Fruit fly (Drosophila melanogaster) whole organism, embryonic: Measurements from ENCODE around the gene fok.
A peak's percentile ranks its signal among the peaks of the same experiment; 100 is the strongest.

Source experiments
- Atf6 ChIP-seq: fragments of 200-800 bp; sonication (Bioruptor generic); IDR thresholded peaks from 2 replicates; pipeline ENCODE4 v1.3.6; 2022; ENCODE audit warnings: missing biosample characterization, missing genetic modification characterization
- B-H1 ChIP-seq: fragments of 200-800 bp; sonication (Bioruptor generic); IDR thresholded peaks from 3 replicates; pipeline ENCODE4 v1.3.6; 2022; ENCODE audit warnings: missing biosample characterization, missing genetic modification characterization
- CG10147 ChIP-seq: fragments of 200-800 bp; sonication (Bioruptor generic); optimal IDR thresholded peaks from 2 replicates; lab custom pipeline; 2019; ENCODE audit warnings: missing biosample characterization, mild to moderate bottlenecking, missing genetic modification characterization, moderate library complexity
- CG10431 ChIP-seq: fragments of 200-800 bp; sonication (Bioruptor generic); optimal IDR thresholded peaks from 3 replicates; lab custom pipeline; 2018; ENCODE audit warnings: missing biosample characterization, mild to moderate bottlenecking, missing genetic modification characterization
- CG10654 ChIP-seq: fragments of 200-800 bp; sonication (Bioruptor generic); optimal IDR thresholded peaks from 2 replicates; lab custom pipeline; 2016; ENCODE audit warnings: missing biosample characterization, missing genetic modification characterization
- CG11398 ChIP-seq: fragments of 200-800 bp; sonication (Bioruptor generic); optimal IDR thresholded peaks from 2 replicates; lab custom pipeline; 2016; ENCODE audit warnings: missing biosample characterization, missing genetic modification characterization
- CG12744 ChIP-seq: fragments of 200-800 bp; sonication (Bioruptor generic); optimal IDR thresholded peaks from 2 replicates; lab custom pipeline; 2016; ENCODE audit warnings: missing biosample characterization, missing genetic modification characterization
- CG13624 ChIP-seq: fragments of 200-800 bp; sonication (Bioruptor generic); optimal IDR thresholded peaks from 2 replicates; lab custom pipeline; 2016; ENCODE audit warnings: missing biosample characterization, missing genetic modification characterization
- CG14860 ChIP-seq: fragments of 200-800 bp; sonication (Bioruptor generic); IDR thresholded peaks from 3 replicates; pipeline ENCODE4 v1.3.6; 2022; ENCODE audit warnings: missing biosample characterization, missing genetic modification characterization; ENCODE audit not compliant: partially characterized antibody
- CG15073 ChIP-seq: fragments of 200-800 bp; sonication (Bioruptor generic); optimal IDR thresholded peaks from 2 replicates; lab custom pipeline; 2016; ENCODE audit warnings: missing biosample characterization, missing genetic modification characterization
- CG15269 ChIP-seq: fragments of 200-800 bp; sonication (Bioruptor generic); optimal IDR thresholded peaks from 2 replicates; lab custom pipeline; 2018; ENCODE audit warnings: missing biosample characterization, mild to moderate bottlenecking, missing genetic modification characterization, moderate library complexity
- CG1647 ChIP-seq: fragments of 200-800 bp; sonication (Bioruptor generic); optimal IDR thresholded peaks from 3 replicates; lab custom pipeline; 2016; ENCODE audit warnings: missing biosample characterization, missing genetic modification characterization
- CG17359 ChIP-seq: fragments of 200-800 bp; sonication (Bioruptor generic); optimal IDR thresholded peaks from 3 replicates; lab custom pipeline; 2018; ENCODE audit warnings: missing biosample characterization, mild to moderate bottlenecking, missing genetic modification characterization, moderate library complexity
- CG17612 ChIP-seq: fragments of 200-800 bp; sonication (Bioruptor generic); IDR thresholded peaks from 2 replicates; pipeline ENCODE4 v1.3.6; 2022; ENCODE audit warnings: missing biosample characterization, missing genetic modification characterization
- CG17802 ChIP-seq: fragments of 200-800 bp; sonication (Bioruptor generic); optimal IDR thresholded peaks from 2 replicates; lab custom pipeline; 2018; ENCODE audit warnings: missing biosample characterization, mild to moderate bottlenecking, missing genetic modification characterization, moderate library complexity
- CG2116 ChIP-seq: fragments of 200-800 bp; sonication (Bioruptor generic); optimal IDR thresholded peaks from 3 replicates; lab custom pipeline; 2018; ENCODE audit warnings: missing biosample characterization, mild to moderate bottlenecking, missing genetic modification characterization
- CG2889 ChIP-seq: fragments of 200-800 bp; sonication (Bioruptor generic); IDR thresholded peaks from 3 replicates; pipeline ENCODE4 v1.3.6; 2022; ENCODE audit warnings: missing biosample characterization, missing genetic modification characterization
- CG32767 ChIP-seq: fragments of 200-800 bp; sonication (Bioruptor generic); IDR thresholded peaks from 2 replicates; pipeline ENCODE4 v1.3.6; 2022; ENCODE audit warnings: missing biosample characterization, missing genetic modification characterization
- CG32772 ChIP-seq: fragments of 200-800 bp; sonication (Bioruptor generic); IDR thresholded peaks from 2 replicates; pipeline ENCODE4 v1.3.6; 2022; ENCODE audit warnings: missing biosample characterization, missing genetic modification characterization
- CG34422 ChIP-seq: fragments of 200-800 bp; sonication (Bioruptor generic); IDR thresholded peaks from 3 replicates; pipeline ENCODE4 v1.3.6; 2022; ENCODE audit warnings: missing biosample characterization, missing genetic modification characterization
- CG43689 ChIP-seq: fragments of 200-800 bp; sonication (Bioruptor generic); IDR thresholded peaks from 2 replicates; pipeline ENCODE4 v1.3.6; 2022; ENCODE audit warnings: missing biosample characterization, missing genetic modification characterization
- CG6654 ChIP-seq: fragments of 200-800 bp; sonication (Bioruptor generic); optimal IDR thresholded peaks from 2 replicates; lab custom pipeline; 2017; ENCODE audit warnings: missing biosample characterization, mild to moderate bottlenecking, missing genetic modification characterization
- CG7928 ChIP-seq: fragments of 200-800 bp; sonication (Bioruptor generic); optimal IDR thresholded peaks from 2 replicates; lab custom pipeline; 2017; ENCODE audit warnings: missing biosample characterization, mild to moderate bottlenecking, missing genetic modification characterization
- CG9797 ChIP-seq: fragments of 200-800 bp; sonication (Bioruptor generic); optimal IDR thresholded peaks from 3 replicates; lab custom pipeline; 2018; ENCODE audit warnings: missing biosample characterization, mild to moderate bottlenecking, missing genetic modification characterization
- CHES-1-like ChIP-seq: fragments of 200-800 bp; sonication (Bioruptor generic); optimal IDR thresholded peaks from 2 replicates; lab custom pipeline; 2016; ENCODE audit warnings: missing biosample characterization, missing genetic modification characterization
- Camta ChIP-seq: fragments of 200-800 bp; sonication (Bioruptor generic); optimal IDR thresholded peaks from 2 replicates; lab custom pipeline; 2016; ENCODE audit warnings: missing biosample characterization, missing genetic modification characterization
- Dll ChIP-seq: fragments of 200-800 bp; sonication (Bioruptor generic); IDR thresholded peaks from 4 replicates; pipeline ENCODE4 v1.3.6; 2022; ENCODE audit warnings: missing biosample characterization, missing genetic modification characterization; ENCODE audit not compliant: partially characterized antibody
- Doc3 ChIP-seq: fragments of 200-800 bp; sonication (Bioruptor generic); IDR thresholded peaks from 3 replicates; pipeline ENCODE4 v1.3.6; 2022; ENCODE audit warnings: missing biosample characterization, missing genetic modification characterization; ENCODE audit not compliant: partially characterized antibody
- Gsc ChIP-seq: fragments of 200-800 bp; sonication (Bioruptor generic); IDR thresholded peaks from 2 replicates; pipeline ENCODE4 v1.3.6; 2022; ENCODE audit warnings: missing biosample characterization, missing genetic modification characterization
- Hr51 ChIP-seq, 2 experiments: fragments of 200-800 bp; sonication (Bioruptor generic); optimal IDR thresholded peaks; 2 replicates in 1 of 2; 3 replicates in 1 of 2; lab custom pipeline; 2016 to 2018; ENCODE audit warnings: missing biosample characterization in 2 of 2, missing genetic modification characterization in 2 of 2, mild to moderate bottlenecking in 1 of 2, moderate library complexity in 1 of 2
- Opbp ChIP-seq: fragments of 200-800 bp; sonication (Bioruptor generic); IDR thresholded peaks from 3 replicates; pipeline ENCODE4 v1.3.6; 2022; ENCODE audit warnings: missing biosample characterization, missing genetic modification characterization; ENCODE audit not compliant: partially characterized antibody
- Spps ChIP-seq: fragments of 200-800 bp; sonication (Bioruptor generic); optimal IDR thresholded peaks from 2 replicates; lab custom pipeline; 2018; ENCODE audit warnings: missing biosample characterization, mild to moderate bottlenecking, missing genetic modification characterization
- Taf1 ChIP-seq: fragments of 200-800 bp; sonication (Bioruptor generic); IDR thresholded peaks from 2 replicates; pipeline ENCODE4 v1.3.6; 2022; ENCODE audit warnings: missing biosample characterization, missing genetic modification characterization
- Xrp1 ChIP-seq: fragments of 200-800 bp; sonication (Bioruptor generic); IDR thresholded peaks from 2 replicates; pipeline ENCODE4 v1.3.6; 2022; ENCODE audit warnings: missing biosample characterization, missing genetic modification characterization
- ac ChIP-seq: fragments of 200-800 bp; sonication (Bioruptor generic); optimal IDR thresholded peaks from 3 replicates; lab custom pipeline; 2017; ENCODE audit warnings: missing biosample characterization, mild to moderate bottlenecking, missing genetic modification characterization
- ato ChIP-seq: fragments of 200-800 bp; sonication (Bioruptor generic); IDR thresholded peaks from 2 replicates; pipeline ENCODE4 v1.3.6; 2022; ENCODE audit warnings: missing biosample characterization, missing genetic modification characterization; ENCODE audit not compliant: partially characterized antibody
- bigmax ChIP-seq: fragments of 200-800 bp; sonication (Bioruptor generic); optimal IDR thresholded peaks from 2 replicates; lab custom pipeline; 2018; ENCODE audit warnings: missing biosample characterization, mild to moderate bottlenecking, missing genetic modification characterization
- chinmo ChIP-seq: fragments of 200-800 bp; sonication (Bioruptor generic); IDR thresholded peaks from 4 replicates; pipeline ENCODE4 v1.3.6; 2022; ENCODE audit warnings: missing biosample characterization, missing genetic modification characterization; ENCODE audit not compliant: partially characterized antibody
- disco-r ChIP-seq: fragments of 200-800 bp; sonication (Bioruptor generic); optimal IDR thresholded peaks from 2 replicates; lab custom pipeline; 2016; ENCODE audit warnings: missing biosample characterization, missing genetic modification characterization
- dm ChIP-seq: fragments of 200-800 bp; sonication (Bioruptor generic); optimal IDR thresholded peaks from 3 replicates; lab custom pipeline; 2016; ENCODE audit warnings: missing biosample characterization, missing genetic modification characterization
- eve ChIP-seq, 2 experiments: fragments of >200 bp; optimal IDR thresholded peaks; 2 replicates each; lab custom pipeline; 2017; ENCODE audit warnings: missing biosample characterization in 2 of 2, missing genetic modification characterization in 2 of 2
- fd102C ChIP-seq: fragments of 200-800 bp; sonication (Bioruptor generic); optimal IDR thresholded peaks from 2 replicates; lab custom pipeline; 2018; ENCODE audit warnings: missing biosample characterization, mild to moderate bottlenecking, missing genetic modification characterization, moderate library complexity
- gce ChIP-seq: fragments of 200-800 bp; sonication (Bioruptor generic); IDR thresholded peaks from 3 replicates; pipeline ENCODE4 v1.3.6; 2022; ENCODE audit warnings: missing biosample characterization, missing genetic modification characterization
- hb ChIP-seq: fragments of 200-800 bp; sonication (Bioruptor generic); IDR thresholded peaks from 3 replicates; pipeline ENCODE4 v1.3.6; 2022; ENCODE audit warnings: missing biosample characterization, missing genetic modification characterization; ENCODE audit not compliant: partially characterized antibody
- lab ChIP-seq: fragments of 200-800 bp; sonication (Bioruptor generic); optimal IDR thresholded peaks from 3 replicates; lab custom pipeline; 2017; ENCODE audit warnings: missing biosample characterization, missing genetic modification characterization, mild to moderate bottlenecking, moderate library complexity, missing genetic modification reagents
- luna ChIP-seq: fragments of 200-800 bp; sonication (Bioruptor generic); optimal IDR thresholded peaks from 2 replicates; lab custom pipeline; 2016; ENCODE audit warnings: missing biosample characterization, missing genetic modification characterization
- pnt ChIP-seq: fragments of 200-800 bp; sonication (Bioruptor generic); optimal IDR thresholded peaks from 3 replicates; lab custom pipeline; 2016; ENCODE audit warnings: missing biosample characterization, missing genetic modification characterization
- tgo ChIP-seq: fragments of 200-800 bp; sonication (Bioruptor generic); IDR thresholded peaks from 3 replicates; pipeline ENCODE4 v1.3.6; 2022; ENCODE audit warnings: missing biosample characterization, missing genetic modification characterization
- trh ChIP-seq: fragments of 200-800 bp; sonication (Bioruptor generic); optimal IDR thresholded peaks from 2 replicates; lab custom pipeline; 2016; ENCODE audit warnings: missing biosample characterization, missing genetic modification characterization
- usp ChIP-seq: fragments of >200 bp; optimal IDR thresholded peaks from 2 replicates; lab custom pipeline; 2017; ENCODE audit warnings: missing biosample characterization, missing genetic modification characterization
- vfl ChIP-seq: fragments of 200-800 bp; sonication (Bioruptor generic); optimal IDR thresholded peaks from 2 replicates; lab custom pipeline; 2016; ENCODE audit warnings: missing biosample characterization, missing genetic modification characterization
- z ChIP-seq: fragments of 200-800 bp; sonication (Bioruptor generic); IDR thresholded peaks from 3 replicates; pipeline ENCODE4 v1.3.6; 2022; ENCODE audit warnings: missing biosample characterization, missing genetic modification characterization

Gene fok

DNA sequence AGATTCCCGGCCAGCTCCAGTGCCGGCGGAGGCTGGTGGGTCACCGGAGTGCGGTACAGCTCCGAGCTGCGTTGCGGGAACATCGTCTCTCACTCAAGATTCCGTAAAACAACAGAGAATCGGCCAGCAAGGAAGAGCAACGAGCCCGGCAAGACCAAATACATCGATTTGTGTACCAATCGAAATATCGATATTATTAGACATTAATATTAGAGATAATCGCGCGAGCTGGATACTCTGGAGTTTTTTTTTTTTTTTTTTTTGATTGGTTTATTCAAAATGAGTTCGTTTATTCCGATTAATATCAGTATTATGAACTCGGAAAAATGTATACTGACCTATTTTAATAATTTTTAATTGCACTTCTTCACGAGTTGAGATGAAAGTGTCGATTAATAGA, 19.4 kb downstream of the fok start, which contains the start of gene vls:
vls (minus strand) TSS at position 164 of the 400 bp plus-strand sequence.
- TF ChIP-seq B-H1 (GFP tag; lab: Robert Waterston, UW) (no peak), CG9797 (GFP tag; lab: Kevin White, UChicago) (no peak), Dll (peak; percentile 87), CG10654 (no peak), trh (no peak), CG17359 (peak; percentile 93), CG6654 (GFP tag; lab: Kevin White, UChicago) (no peak), Doc3 (GFP tag; lab: Robert Waterston, UW) (peak; percentile 82), vfl (GFP tag; lab: Kevin White, UChicago) (no peak), CG12744 (GFP tag; lab: Kevin White, UChicago) (no peak), CG11398 (GFP tag; lab: Kevin White, UChicago) (no peak), tgo (GFP tag; lab: Robert Waterston, UW) (no peak), CG13624 (GFP tag; lab: Kevin White, UChicago) (no peak), CG10147 (GFP tag; lab: Kevin White, UChicago) (no peak), CG32772 (GFP tag; lab: Robert Waterston, UW) (peak; percentile 90), pnt (GFP tag; lab: Kevin White, UChicago) (no peak), Hr51 (GFP tag; optimal IDR thresholded peaks at IDR 0.05; lab: Kevin White, UChicago) (no peak), Spps (tag; lab: Kevin White, UChicago) (no peak), CG43689 (GFP tag; lab: Robert Waterston, UW) (no peak), lab (no peak), dm (no peak), CG2889 (no peak), Camta (GFP tag; lab: Kevin White, UChicago) (no peak), CG15269 (tag; lab: Kevin White, UChicago) (no peak), CG1647 (no peak), chinmo (GFP tag; lab: Robert Waterston, UW) (no peak), eve (GFP tag; optimal IDR thresholded peaks at IDR 0.05; lab: Kevin White, UChicago) (no peak), fd102C (GFP tag; lab: Kevin White, UChicago) (no peak), CG7928 (GFP tag; lab: Kevin White, UChicago) (no peak), disco-r (GFP tag; lab: Kevin White, UChicago) (no peak), hb (GFP tag; lab: Robert Waterston, UW) (peak; percentile 30; the same call in 1 of the 3 replicates), luna (GFP tag; lab: Kevin White, UChicago) (no peak), CG10431 (no peak), Gsc (GFP tag; lab: Robert Waterston, UW) (no peak), CG32767 (GFP tag; lab: Robert Waterston, UW) (no peak), Xrp1 (GFP tag; lab: Robert Waterston, UW) (no peak), Opbp (peak; percentile 79; the same call in 2 of the 3 replicates), CG34422 (GFP tag; lab: Robert Waterston, UW) (no peak), bigmax (GFP tag; lab: Kevin White, UChicago) (no peak), gce (GFP tag; lab: Robert Waterston, UW) (no peak), CG17802 (tag; lab: Kevin White, UChicago) (no peak), CG2116 (GFP tag; lab: Kevin White, UChicago) (peak; percentile 30), usp (no peak), CG14860 (GFP tag; lab: Robert Waterston, UW) (peak; percentile 73), CG17612 (no peak), Taf1 (GFP tag; lab: Robert Waterston, UW) (no peak), CG15073 (GFP tag; lab: Kevin White, UChicago) (no peak), ato (peak; percentile 73), Atf6 (GFP tag; lab: Robert Waterston, UW) (no peak), z (GFP tag; lab: Robert Waterston, UW) (no peak), ac (no peak), CHES-1-like (GFP tag; lab: Kevin White, UChicago) (no peak)
